Worm (Caenorhabditis elegans) whole organism, late embryonic: Measurements from ENCODE around the gene F57A8.1.

ENCODE experiments used
- C08G9.2 ChIP-seq: sonication (generic microtip); optimal IDR thresholded peaks from 2 replicates; lab custom pipeline; 2016; ENCODE audit warnings: mild to moderate bottlenecking, missing genetic modification characterization, moderate library complexity, missing compliant biosample characterization
- F13H6.1 ChIP-seq: sonication (generic microtip); optimal IDR thresholded peaks from 2 replicates; lab custom pipeline; 2016; ENCODE audit warnings: missing genetic modification characterization, missing compliant biosample characterization
- ahr-1 ChIP-seq: sonication (generic microtip); optimal IDR thresholded peaks from 2 replicates; lab custom pipeline; 2016; ENCODE audit warnings: missing genetic modification characterization, missing compliant biosample characterization
- ceh-30 ChIP-seq: fragments of 150-350 bp; optimal IDR thresholded peaks from 2 replicates; lab custom pipeline; 2014; ENCODE audit warnings: missing biosample characterization, missing genetic modification characterization
- ceh-6 ChIP-seq: fragments of 200-800 bp; sonication (Bioruptor generic); optimal IDR thresholded peaks from 2 replicates; lab custom pipeline; 2018; ENCODE audit warnings: mild to moderate bottlenecking, missing genetic modification characterization, missing compliant biosample characterization
- fkh-6 ChIP-seq: sonication (generic microtip); optimal IDR thresholded peaks from 2 replicates; lab custom pipeline; 2016; ENCODE audit warnings: missing genetic modification characterization, missing compliant biosample characterization
- pag-3 ChIP-seq: sonication (generic microtip); optimal IDR thresholded peaks from 2 replicates; lab custom pipeline; 2016; ENCODE audit warnings: missing compliant biosample characterization, missing genetic modification characterization, borderline replicate concordance
- ref-2 ChIP-seq: sonication (generic microtip); optimal IDR thresholded peaks from 2 replicates; lab custom pipeline; 2016; ENCODE audit warnings: missing genetic modification characterization, missing compliant biosample characterization

DNA sequence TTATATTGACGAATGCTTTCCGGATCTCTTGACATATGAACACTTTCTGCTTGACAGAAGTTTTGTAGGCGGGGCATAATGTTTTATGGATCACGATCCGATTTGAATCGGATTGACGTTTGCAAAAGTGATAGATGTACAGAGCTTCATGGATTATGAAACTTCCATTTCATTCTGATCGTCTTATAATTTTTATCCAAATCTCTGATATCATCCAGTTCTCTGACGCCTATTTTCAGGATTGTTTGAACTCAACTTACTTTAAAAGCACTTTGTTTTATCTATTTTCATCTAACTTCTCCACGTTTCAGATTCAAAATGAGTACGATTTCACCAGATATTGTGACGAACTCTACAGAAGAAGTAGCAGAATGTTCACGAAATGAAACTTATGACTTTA lies 29.6 kb downstream of the F57A8.1 start, which contains the start of gene npr-39:
- TF ChIP-seq fkh-6 (no peak), ceh-6 (GFP tag; lab: Kevin White, UChicago) (no peak), ceh-30 (tag; lab: Kevin White, UChicago) (no peak), ref-2 (tag; lab: Kevin White, UChicago) (no peak), F13H6.1 (no peak), C08G9.2 (no peak), ahr-1 (no peak), pag-3 (no peak)
